Fruit fly (Drosophila melanogaster): Measurements from ENCODE around the gene CG32683.

The CG32683 gene

DNA sequence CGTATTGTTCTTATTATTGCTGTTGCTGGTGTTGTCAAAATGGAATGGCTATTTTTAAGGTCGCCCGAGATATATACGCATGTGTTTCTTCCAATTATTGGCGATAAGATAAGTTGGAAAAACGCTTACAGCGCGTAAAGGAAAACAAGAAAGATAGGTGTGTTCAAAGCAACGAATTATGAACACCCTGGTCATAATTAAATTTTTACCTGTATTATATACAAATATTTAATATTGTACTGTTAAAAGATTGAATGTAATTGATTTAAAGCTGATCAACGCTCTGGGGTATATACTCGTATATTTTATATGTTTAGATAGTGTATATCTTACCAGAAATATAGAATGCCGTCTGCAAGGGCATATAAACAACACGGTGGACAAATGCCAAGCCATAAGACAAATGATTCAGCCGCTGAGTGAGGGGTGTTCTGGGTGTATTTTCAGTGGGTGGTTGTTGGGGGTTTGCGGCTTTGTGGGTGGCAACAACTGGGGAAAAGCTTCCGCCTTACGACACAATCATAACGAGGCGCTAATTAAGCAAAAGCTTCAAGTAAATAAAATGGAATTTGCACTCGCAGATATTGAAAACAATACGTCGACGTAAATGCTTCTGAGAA, 57.1 kb downstream of the CG32683 start (continued):
- TF ChIP-seq Asciz (GFP tag; optimal IDR thresholded peaks at IDR 0.05) = no peak
- no peak for TF ChIP-seq CG6791 (GFP tag; IDR thresholded peaks at IDR 0.05; ENCODE audit: partially characterized antibody)
- TF ChIP-seq pzg (GFP tag; optimal IDR thresholded peaks at IDR 0.05) = no peak
- no peak for TF ChIP-seq wek (GFP tag; optimal IDR thresholded peaks at IDR 0.05)
- 0 out of 2 replicates have a peak, but pooled peaks have one; percentile 38 for TF ChIP-seq Xrp1 (GFP tag; IDR thresholded peaks at IDR 0.05)
- TF ChIP-seq CG31365 (tag; optimal IDR thresholded peaks at IDR 0.05) = no peak
- no peak for TF ChIP-seq mld (GFP tag; IDR thresholded peaks at IDR 0.05; ENCODE audit: partially characterized antibody)
- TF ChIP-seq CG32767 (GFP tag; IDR thresholded peaks at IDR 0.05) = no peak
- TF ChIP-seq CG11093 (GFP tag; IDR thresholded peaks at IDR 0.05) = no peak
- no peak for TF ChIP-seq CG17802 (tag; optimal IDR thresholded peaks at IDR 0.05)
- no peak for TF ChIP-seq nerfin-2 (GFP tag; IDR thresholded peaks at IDR 0.05; ENCODE audit: partially characterized antibody)
- TF ChIP-seq run (tag; optimal IDR thresholded peaks at IDR 0.05) = no peak
- TF ChIP-seq cato (GFP tag; optimal IDR thresholded peaks at IDR 0.05; ENCODE audit: borderline replicate concordance) = no peak
- no peak for TF ChIP-seq zf30C (GFP tag; optimal IDR thresholded peaks at IDR 0.05)
- TF ChIP-seq CG6765 (GFP tag; optimal IDR thresholded peaks at IDR 0.05) = no peak
- no peak for TF ChIP-seq CG7271 (tag; optimal IDR thresholded peaks at IDR 0.05)
- no peak for TF ChIP-seq Pdp1 (GFP tag; optimal IDR thresholded peaks at IDR 0.05)
- no peak for TF ChIP-seq CG14050 (GFP tag; IDR thresholded peaks at IDR 0.05)
- TF ChIP-seq Rfx (GFP tag; IDR thresholded peaks at IDR 0.05) = peak; percentile 71
- no peak for TF ChIP-seq pfk (GFP tag; optimal IDR thresholded peaks at IDR 0.05)
- TF ChIP-seq Hsf (GFP tag; optimal IDR thresholded peaks at IDR 0.05) = no peak
- TF ChIP-seq CG7963 (GFP tag; IDR thresholded peaks at IDR 0.05; ENCODE audit: partially characterized antibody) = no peak
- TF ChIP-seq emc (GFP tag; optimal IDR thresholded peaks at IDR 0.05) = no peak
- TF ChIP-seq Mrtf (GFP tag; IDR thresholded peaks at IDR 0.05) = no peak
- TF ChIP-seq salm (tag; optimal IDR thresholded peaks at IDR 0.05) = no peak
- no peak for TF ChIP-seq MTF-1 (GFP tag; optimal IDR thresholded peaks at IDR 0.05; ENCODE audit: borderline replicate concordance)
- 0 out of 2 replicates have a peak, but pooled peaks have one; percentile 18 for TF ChIP-seq gsb (GFP tag; IDR thresholded peaks at IDR 0.05)
- TF ChIP-seq usp (GFP tag; optimal IDR thresholded peaks at IDR 0.05) = no peak
- TF ChIP-seq Doc2 (GFP tag; IDR thresholded peaks at IDR 0.05) = no peak
- no peak for TF ChIP-seq dimm (GFP tag; IDR thresholded peaks at IDR 0.05)
- TF ChIP-seq Dp (GFP tag; optimal IDR thresholded peaks at IDR 0.05) = no peak
- no peak for TF ChIP-seq CG18619 (GFP tag; optimal IDR thresholded peaks at IDR 0.05)
- TF ChIP-seq CrebB (tag; optimal IDR thresholded peaks at IDR 0.05) = peak; percentile 15
- TF ChIP-seq pnt (GFP tag; optimal IDR thresholded peaks at IDR 0.05) = no peak
- TF ChIP-seq btn (GFP tag; optimal IDR thresholded peaks at IDR 0.05) = no peak
- no peak for TF ChIP-seq gsb-n (tag; optimal IDR thresholded peaks at IDR 0.05)
- no peak for TF ChIP-seq CG12299 (tag; optimal IDR thresholded peaks at IDR 0.05)
- TF ChIP-seq ap (GFP tag; IDR thresholded peaks at IDR 0.05) = no peak
- no peak for TF ChIP-seq wdn (GFP tag; IDR thresholded peaks at IDR 0.05)
- no peak for TF ChIP-seq jumu (GFP tag; optimal IDR thresholded peaks at IDR 0.05)
- no peak for TF ChIP-seq CG12071 (GFP tag; optimal IDR thresholded peaks at IDR 0.05)
- no peak for TF ChIP-seq sc (optimal IDR thresholded peaks at IDR 0.05)
- no peak for TF ChIP-seq sc (GFP tag; optimal IDR thresholded peaks at IDR 0.05)
- no peak for TF ChIP-seq CG6683 (GFP tag; optimal IDR thresholded peaks at IDR 0.05)
- TF ChIP-seq CG2875 (GFP tag; optimal IDR thresholded peaks at IDR 0.05) = no peak
- no peak for TF ChIP-seq ac (GFP tag; optimal IDR thresholded peaks at IDR 0.05)
- TF ChIP-seq fd64A (GFP tag; optimal IDR thresholded peaks at IDR 0.05) = no peak
- TF ChIP-seq en (GFP tag; optimal IDR thresholded peaks at IDR 0.05) = no peak
- no peak for TF ChIP-seq CG11398 (GFP tag; optimal IDR thresholded peaks at IDR 0.05)
- TF ChIP-seq CG1602 (GFP tag; optimal IDR thresholded peaks at IDR 0.05) = no peak

All from whole organism, embryonic.